Fruit fly (Drosophila melanogaster) whole organism, adult: Measurements from ENCODE around the gene Cad96Ca.

ENCODE experiments used
- CG33017 ChIP-seq: fragments of 200-800 bp; sonication (Bioruptor generic); optimal IDR thresholded peaks from 2 replicates; lab custom pipeline; 2018; ENCODE audit warnings: missing biosample characterization, mild to moderate bottlenecking, missing genetic modification characterization, moderate library complexity
- CG5204 ChIP-seq: fragments of 200-800 bp; sonication (Bioruptor generic); optimal IDR thresholded peaks from 2 replicates; lab custom pipeline; 2016; ENCODE audit warnings: missing biosample characterization, missing genetic modification characterization

dm6 chr3R:25245052-25245813 is 37.1 kb upstream of the Cad96Ca start, which contains the start of gene bam:
- TF ChIP-seq CG33017 (tag; lab: Kevin White, UChicago) (no peak), CG5204 (no peak)
